Fruit fly (Drosophila melanogaster): ENCODE measurements around the gene Mat89Ba.

Mat89Ba gene

DNA sequence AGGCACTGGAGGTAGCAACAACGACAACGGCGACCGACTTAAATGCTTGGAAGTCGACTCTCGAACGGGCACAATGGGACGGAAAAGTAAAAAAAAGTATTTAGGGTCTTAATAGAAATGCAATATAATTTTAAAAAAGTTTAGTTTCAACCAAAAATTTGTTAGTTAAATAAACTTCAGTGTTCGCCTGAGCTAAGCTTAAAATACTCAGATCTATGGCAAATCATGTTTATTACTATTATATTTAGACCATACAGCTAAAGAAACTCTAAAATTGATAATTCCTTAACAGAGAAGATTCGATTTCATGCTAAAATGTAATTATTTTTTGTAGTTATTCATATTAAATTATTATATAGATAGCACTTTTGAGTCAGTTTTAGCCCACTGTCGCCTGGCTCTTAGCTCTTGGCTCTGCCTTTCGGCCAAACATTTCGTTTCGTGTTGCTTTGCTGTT lies 18.8 kb downstream of the Mat89Ba start (continued):
- peak; percentile 93 for TF ChIP-seq CG2678 (tag; optimal IDR thresholded peaks at IDR 0.05)
- peak; percentile 75 for TF ChIP-seq CG17385 (GFP tag; optimal IDR thresholded peaks at IDR 0.05)
- peak; percentile 47 for TF ChIP-seq slp2 (GFP tag; optimal IDR thresholded peaks at IDR 0.05)
- TF ChIP-seq inv (GFP tag; IDR thresholded peaks at IDR 0.05; ENCODE audit: partially characterized antibody), result no peak
- peak; percentile 72 for TF ChIP-seq CG6683 (GFP tag; optimal IDR thresholded peaks at IDR 0.05)
- TF ChIP-seq CG8290 (GFP tag; optimal IDR thresholded peaks at IDR 0.05), result peak; percentile 25
- no peak for TF ChIP-seq CG8290 (tag; optimal IDR thresholded peaks at IDR 0.05)
- TF ChIP-seq CTCF (GFP tag; optimal IDR thresholded peaks at IDR 0.05), result peak; percentile 6
- TF ChIP-seq Chrac-16 (GFP tag; optimal IDR thresholded peaks at IDR 0.05), result peak; percentile 42
- TF ChIP-seq gcm (GFP tag; optimal IDR thresholded peaks at IDR 0.05), result peak; percentile 23
- TF ChIP-seq CG12299 (tag; optimal IDR thresholded peaks at IDR 0.05), result peak; percentile 61
- TF ChIP-seq HLH54F (GFP tag; optimal IDR thresholded peaks at IDR 0.05), result peak; percentile 14
- no peak for TF ChIP-seq CG12744 (GFP tag; optimal IDR thresholded peaks at IDR 0.05)
- no peak for TF ChIP-seq lov (optimal IDR thresholded peaks at IDR 0.05)
- TF ChIP-seq lov (GFP tag; IDR thresholded peaks at IDR 0.05), result no peak
- peak; percentile 6 for TF ChIP-seq kay (GFP tag; optimal IDR thresholded peaks at IDR 0.05)
- TF ChIP-seq emc (GFP tag; optimal IDR thresholded peaks at IDR 0.05), result no peak
- TF ChIP-seq gem (tag; optimal IDR thresholded peaks at IDR 0.05), result peak; percentile 91
- no peak for TF ChIP-seq CG16813 (GFP tag; IDR thresholded peaks at IDR 0.05; ENCODE audit: partially characterized antibody)
- no peak for TF ChIP-seq eve (GFP tag; optimal IDR thresholded peaks at IDR 0.05)
- no peak for TF ChIP-seq MBD-R2 (GFP tag; IDR thresholded peaks at IDR 0.05)
- TF ChIP-seq dati (GFP tag; IDR thresholded peaks at IDR 0.05), result no peak
- TF ChIP-seq Dll (GFP tag; IDR thresholded peaks at IDR 0.05; ENCODE audit: partially characterized antibody), result no peak
- peak; percentile 18 for TF ChIP-seq Sry-β (GFP tag; optimal IDR thresholded peaks at IDR 0.05)
- peak; percentile 14 for TF ChIP-seq Deaf1 (tag; optimal IDR thresholded peaks at IDR 0.05)
- peak; percentile 12 for TF ChIP-seq CG13123 (GFP tag; optimal IDR thresholded peaks at IDR 0.05)
- peak; percentile 64 for TF ChIP-seq CG10654 (GFP tag; optimal IDR thresholded peaks at IDR 0.05)
- no peak for TF ChIP-seq NC2α (GFP tag; optimal IDR thresholded peaks at IDR 0.05)
- no peak for TF ChIP-seq BEAF-32 (GFP tag; optimal IDR thresholded peaks at IDR 0.05)
- no peak for TF ChIP-seq ase (GFP tag; IDR thresholded peaks at IDR 0.05)
- peak; percentile 61 for TF ChIP-seq CG15514 (GFP tag; optimal IDR thresholded peaks at IDR 0.05)
- no peak for TF ChIP-seq CG5180 (GFP tag; optimal IDR thresholded peaks at IDR 0.05)
- peak in 1 of 2 experiments; percentile 66 for TF ChIP-seq dpn (GFP tag; optimal IDR thresholded peaks at IDR 0.05)
- no peak for TF ChIP-seq ap (GFP tag; IDR thresholded peaks at IDR 0.05)
- TF ChIP-seq kni (GFP tag; optimal IDR thresholded peaks at IDR 0.05), result no peak
- TF ChIP-seq CG18262 (tag; optimal IDR thresholded peaks at IDR 0.05), result peak; percentile 90
- TF ChIP-seq CG17186 (GFP tag; optimal IDR thresholded peaks at IDR 0.05), result no peak
- TF ChIP-seq ssp (GFP tag; IDR thresholded peaks at IDR 0.05), result no peak
- peak; percentile 48 for TF ChIP-seq Hsf (GFP tag; optimal IDR thresholded peaks at IDR 0.05)
- TF ChIP-seq pho (GFP tag; optimal IDR thresholded peaks at IDR 0.05), result no peak
- no peak for TF ChIP-seq vfl (GFP tag; optimal IDR thresholded peaks at IDR 0.05)
- peak; percentile 81 for TF ChIP-seq tio (GFP tag; optimal IDR thresholded peaks at IDR 0.05)
- TF ChIP-seq gce (GFP tag; IDR thresholded peaks at IDR 0.05), result no peak
- TF ChIP-seq CG6254 (GFP tag; optimal IDR thresholded peaks at IDR 0.05), result peak; percentile 56
- no peak for TF ChIP-seq CG8089 (GFP tag; optimal IDR thresholded peaks at IDR 0.05)
- peak; percentile 33 for TF ChIP-seq trem (tag; optimal IDR thresholded peaks at IDR 0.05)
- TF ChIP-seq Fer3 (tag; optimal IDR thresholded peaks at IDR 0.05), result peak; percentile 65
- TF ChIP-seq Ravus (GFP tag; IDR thresholded peaks at IDR 0.05), result no peak
- TF ChIP-seq Bgb (GFP tag; IDR thresholded peaks at IDR 0.05; ENCODE audit: partially characterized antibody), result no peak
- peak; percentile 84 for TF ChIP-seq Fer1 (GFP tag; optimal IDR thresholded peaks at IDR 0.05)
- peak; percentile 87 for TF ChIP-seq CG15269 (tag; optimal IDR thresholded peaks at IDR 0.05)
- peak; percentile 72 for TF ChIP-seq unpg (GFP tag; optimal IDR thresholded peaks at IDR 0.05)
